Worm (Caenorhabditis elegans) whole organism, late embryonic: ENCODE results near the gene nasp-2.

Experiments used
- C38D4.7 ChIP-seq: fragments of 200-800 bp; sonication (Bioruptor generic); optimal IDR thresholded peaks from 2 replicates; lab custom pipeline; 2018; ENCODE audit warnings: mild to moderate bottlenecking, missing genetic modification characterization, moderate library complexity, missing compliant biosample characterization
- K09A11.1 ChIP-seq: sonication (generic microtip); optimal IDR thresholded peaks from 2 replicates; lab custom pipeline; 2017; ENCODE audit warnings: antibody characterized with exemption, mild to moderate bottlenecking, missing genetic modification characterization, missing compliant biosample characterization; ENCODE audit not compliant: insufficient read depth
- T23F11.4 ChIP-seq: fragments of 200-800 bp; sonication (Bioruptor generic); optimal IDR thresholded peaks from 2 replicates; lab custom pipeline; 2018; ENCODE audit warnings: mild to moderate bottlenecking, missing genetic modification characterization, missing compliant biosample characterization
- ahr-1 ChIP-seq: sonication (generic microtip); optimal IDR thresholded peaks from 2 replicates; lab custom pipeline; 2016; ENCODE audit warnings: missing genetic modification characterization, missing compliant biosample characterization
- ceh-14 ChIP-seq: sonication (generic microtip); optimal IDR thresholded peaks from 2 replicates; lab custom pipeline; 2016; ENCODE audit warnings: missing genotype, missing genetic modification characterization, missing compliant biosample characterization
- ceh-22 ChIP-seq: sonication (generic microtip); optimal IDR thresholded peaks from 2 replicates; lab custom pipeline; 2017; ENCODE audit warnings: missing biosample characterization, missing genetic modification characterization
- ceh-30 ChIP-seq: fragments of 150-350 bp; optimal IDR thresholded peaks from 2 replicates; lab custom pipeline; 2014; ENCODE audit warnings: missing biosample characterization, missing genetic modification characterization
- ceh-34 ChIP-seq: sonication (generic microtip); optimal IDR thresholded peaks from 2 replicates; lab custom pipeline; 2016; ENCODE audit warnings: mild to moderate bottlenecking, missing genetic modification characterization, missing compliant biosample characterization
- ceh-48 ChIP-seq: sonication (generic microtip); optimal IDR thresholded peaks from 2 replicates; lab custom pipeline; 2016; ENCODE audit warnings: missing genetic modification characterization, inconsistent platforms, missing compliant biosample characterization
- ceh-6 ChIP-seq: fragments of 200-800 bp; sonication (Bioruptor generic); optimal IDR thresholded peaks from 2 replicates; lab custom pipeline; 2018; ENCODE audit warnings: mild to moderate bottlenecking, missing genetic modification characterization, missing compliant biosample characterization
- che-1 ChIP-seq: sonication (generic microtip); optimal IDR thresholded peaks from 2 replicates; lab custom pipeline; 2016; ENCODE audit warnings: mild to moderate bottlenecking, missing genetic modification characterization, missing compliant biosample characterization
- elt-2 ChIP-seq: sonication (generic microtip); optimal IDR thresholded peaks from 2 replicates; lab custom pipeline; 2016; ENCODE audit warnings: missing genetic modification reagents, missing genetic modification characterization, missing compliant biosample characterization
- ets-4 ChIP-seq: sonication (generic microtip); optimal IDR thresholded peaks from 2 replicates; lab custom pipeline; 2016; ENCODE audit warnings: missing genetic modification characterization, missing compliant biosample characterization
- gmeb-2 ChIP-seq: sonication (generic microtip); optimal IDR thresholded peaks from 2 replicates; lab custom pipeline; 2016; ENCODE audit warnings: missing genetic modification characterization, inconsistent platforms, missing compliant biosample characterization
- lin-11 ChIP-seq: fragments of 200-800 bp; sonication (Bioruptor generic); optimal IDR thresholded peaks from 2 replicates; lab custom pipeline; 2018; ENCODE audit warnings: mild to moderate bottlenecking, missing genetic modification characterization, missing compliant biosample characterization
- madf-2 ChIP-seq: sonication (generic microtip); optimal IDR thresholded peaks from 2 replicates; lab custom pipeline; 2017; ENCODE audit warnings: missing genetic modification characterization, missing compliant biosample characterization
- mec-3 ChIP-seq: sonication (generic microtip); optimal IDR thresholded peaks from 2 replicates; lab custom pipeline; 2016; ENCODE audit warnings: borderline replicate concordance, missing genetic modification characterization, missing compliant biosample characterization
- nfya-1 ChIP-seq: sonication (generic microtip); optimal IDR thresholded peaks from 2 replicates; lab custom pipeline; 2017; ENCODE audit warnings: missing genetic modification characterization, mild to moderate bottlenecking, missing compliant biosample characterization, antibody characterized with exemption, moderate library complexity
- nhr-232 ChIP-seq: sonication (generic microtip); optimal IDR thresholded peaks from 2 replicates; lab custom pipeline; 2016; ENCODE audit warnings: missing genetic modification characterization, missing compliant biosample characterization
- pag-3 ChIP-seq: sonication (generic microtip); optimal IDR thresholded peaks from 2 replicates; lab custom pipeline; 2016; ENCODE audit warnings: missing compliant biosample characterization, missing genetic modification characterization, borderline replicate concordance
- pat-9 ChIP-seq: fragments of 200-800 bp; sonication (Bioruptor generic); optimal IDR thresholded peaks from 2 replicates; lab custom pipeline; 2018; ENCODE audit warnings: mild to moderate bottlenecking, missing genetic modification characterization, moderate library complexity, missing compliant biosample characterization
- pax-1 ChIP-seq: fragments of 150-350 bp; optimal IDR thresholded peaks from 2 replicates; lab custom pipeline; 2014; ENCODE audit warnings: missing biosample characterization, missing genetic modification characterization
- pha-2 ChIP-seq: sonication (generic microtip); optimal IDR thresholded peaks from 2 replicates; lab custom pipeline; 2017; ENCODE audit warnings: mild to moderate bottlenecking, missing genetic modification characterization, missing compliant biosample characterization
- pros-1 ChIP-seq: fragments of 150-350 bp; optimal IDR thresholded peaks from 2 replicates; lab custom pipeline; 2014; ENCODE audit warnings: missing biosample characterization, missing genetic modification reagents, missing genetic modification characterization
- sox-4 ChIP-seq: sonication (generic microtip); optimal IDR thresholded peaks from 2 replicates; lab custom pipeline; 2017; ENCODE audit warnings: mild to moderate bottlenecking, missing genetic modification characterization, inconsistent platforms, missing compliant biosample characterization
- syd-9 ChIP-seq: sonication (generic microtip); optimal IDR thresholded peaks from 2 replicates; lab custom pipeline; 2016; ENCODE audit warnings: mild to moderate bottlenecking, missing genetic modification characterization, moderate library complexity, missing compliant biosample characterization
- unc-86 ChIP-seq: sonication (generic microtip); optimal IDR thresholded peaks from 2 replicates; lab custom pipeline; 2016; ENCODE audit warnings: missing genetic modification characterization, missing compliant biosample characterization
- zip-5 ChIP-seq: sonication (generic microtip); optimal IDR thresholded peaks from 2 replicates; lab custom pipeline; 2016; ENCODE audit warnings: missing genetic modification characterization, missing compliant biosample characterization
- ztf-16 ChIP-seq: sonication (generic microtip); optimal IDR thresholded peaks from 2 replicates; lab custom pipeline; 2017; ENCODE audit warnings: missing genetic modification characterization, missing compliant biosample characterization

nasp-2 gene

DNA sequence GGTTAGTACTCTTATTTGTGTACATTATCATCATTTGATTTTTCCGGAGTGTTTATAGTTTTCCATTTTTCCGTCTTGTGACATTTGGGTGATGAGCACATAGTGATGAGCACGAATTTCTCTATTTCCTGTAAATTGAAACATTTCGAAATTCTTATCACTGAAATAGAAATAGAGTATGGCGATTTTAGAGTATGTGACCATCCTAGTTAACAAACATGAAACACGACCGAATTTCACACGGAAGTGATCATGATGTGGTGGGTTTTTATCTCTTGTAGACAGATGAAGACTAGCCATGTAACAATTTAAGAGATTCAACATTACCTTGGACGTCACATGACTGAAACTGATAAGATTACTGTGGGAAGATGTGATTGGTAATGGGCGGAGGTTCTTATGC, 42.8 kb downstream of the nasp-2 start:
- TF ChIP-seq elt-2 (tag; lab: Kevin White, UChicago) (peak; percentile 21), ceh-48 (tag; lab: Kevin White, UChicago) (no peak)

DNA sequence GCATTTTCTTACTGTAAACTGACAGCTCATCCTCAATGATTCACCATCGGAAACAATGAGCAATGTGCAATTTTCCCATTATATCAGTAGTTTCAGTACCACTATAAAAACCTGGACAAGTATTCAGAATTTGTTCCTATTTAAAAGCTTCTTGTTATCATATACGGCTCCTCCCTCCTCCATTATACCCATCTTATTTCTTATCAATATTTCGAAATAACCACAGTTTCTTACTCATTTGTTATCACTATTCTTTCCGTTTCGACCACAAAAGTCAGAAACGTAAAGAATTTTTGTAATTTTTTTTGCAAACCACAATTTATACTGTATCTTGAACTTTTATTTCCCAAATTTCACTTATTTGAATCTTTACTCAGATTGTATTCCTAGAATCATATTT, 44.0 kb downstream of the nasp-2 start:
- peak; percentile 34 for TF ChIP-seq elt-2 (tag; lab: Kevin White, UChicago)
- no peak for TF ChIP-seq pros-1

DNA sequence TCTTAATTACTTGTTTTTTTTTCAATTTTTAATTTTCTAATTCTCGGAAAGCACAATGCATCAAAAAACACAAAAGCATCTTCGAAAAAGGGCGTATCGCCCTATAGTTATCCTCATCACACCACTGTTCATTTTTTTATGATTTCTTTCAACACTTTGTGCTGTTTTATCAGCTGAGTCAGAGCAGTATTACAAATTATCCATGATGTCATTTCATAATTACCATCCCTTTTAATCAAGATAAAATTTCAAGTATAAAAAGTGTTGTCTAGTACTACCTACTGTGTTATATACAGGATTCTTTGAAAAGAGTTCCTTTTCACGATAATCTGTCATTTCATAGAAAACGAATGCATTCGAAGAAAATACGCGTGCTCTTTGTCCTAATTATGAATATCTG, 45.4 kb downstream of the nasp-2 start:
- no peak for TF ChIP-seq che-1
- TF ChIP-seq lin-11 (tag; lab: Kevin White, UChicago), result no peak
- no peak for TF ChIP-seq pat-9
- no peak for TF ChIP-seq pax-1
- no peak for TF ChIP-seq ets-4 (tag; lab: Kevin White, UChicago)
- TF ChIP-seq C38D4.7, result no peak

DNA sequence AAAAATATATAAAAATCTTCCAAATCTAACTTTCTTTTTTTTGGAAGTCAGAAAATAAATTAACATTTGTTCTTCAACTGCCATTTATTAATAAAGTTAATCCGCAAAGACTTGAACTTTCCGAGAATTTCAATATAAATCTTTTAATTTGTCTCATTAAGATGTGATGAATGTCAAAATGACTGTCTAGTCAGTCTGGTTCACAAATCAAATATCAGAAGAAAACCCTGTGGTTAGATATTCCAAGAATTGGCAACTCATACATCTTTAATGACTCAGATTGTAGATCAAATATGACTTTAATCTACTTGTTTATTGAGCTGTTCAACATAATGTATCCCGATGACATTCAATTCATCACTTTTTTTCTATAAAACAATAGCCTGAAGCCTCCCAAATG, 46.4 kb downstream of the nasp-2 start:
- TF ChIP-seq pha-2 (tag; lab: Kevin White, UChicago) (no peak), mec-3 (no peak), ceh-14 (tag; lab: Kevin White, UChicago) (no peak), K09A11.1 (no peak), C38D4.7 (no peak), nfya-1 (no peak), elt-2 (tag; lab: Kevin White, UChicago) (no peak), zip-5 (tag; lab: Kevin White, UChicago) (no peak), ztf-16 (tag; lab: Kevin White, UChicago) (no peak), ceh-6 (GFP tag; lab: Kevin White, UChicago) (no peak), madf-2 (tag; lab: Kevin White, UChicago) (no peak), che-1 (no peak), sox-4 (tag; lab: Kevin White, UChicago) (no peak), ceh-22 (tag; lab: Kevin White, UChicago) (no peak)

DNA sequence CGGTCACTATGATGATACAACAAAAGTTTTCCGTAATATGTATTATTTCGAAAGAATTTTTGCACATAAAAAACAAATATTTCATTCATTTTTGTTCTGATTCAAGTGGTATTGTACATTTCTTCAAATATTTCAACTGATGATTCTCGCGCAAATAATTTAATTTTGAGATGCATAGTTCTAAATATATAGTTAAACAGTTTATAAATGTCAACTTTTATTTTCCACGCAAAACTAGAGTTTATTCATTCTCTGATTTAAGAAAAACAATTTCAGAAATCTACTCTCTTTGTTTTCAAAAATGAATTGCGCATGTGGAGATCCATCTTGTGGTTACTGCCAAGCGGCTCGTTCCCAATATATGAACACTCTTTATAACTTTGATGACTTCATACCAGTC, 47.8 kb downstream of the nasp-2 start, which contains the start of gene zip-5:
zip-5 (plus strand) TSS at position 301 of the 400 bp plus-strand sequence.
- no peak for TF ChIP-seq T23F11.4 (GFP tag; lab: Kevin White, UChicago)
- no peak for TF ChIP-seq pros-1
- TF ChIP-seq ceh-30 (tag; lab: Kevin White, UChicago), result no peak
- no peak for TF ChIP-seq unc-86 (tag; lab: Kevin White, UChicago)
- no peak for TF ChIP-seq ceh-48 (tag; lab: Kevin White, UChicago)
- TF ChIP-seq syd-9 (tag; lab: Kevin White, UChicago), result no peak
- TF ChIP-seq pag-3 (tag; lab: Kevin White, UChicago), result no peak
- no peak for TF ChIP-seq ceh-34 (tag; lab: Kevin White, UChicago)
- no peak for TF ChIP-seq mec-3
- TF ChIP-seq ceh-22 (tag; lab: Kevin White, UChicago), result no peak
- no peak for TF ChIP-seq ahr-1
- no peak for TF ChIP-seq elt-2 (tag; lab: Kevin White, UChicago)

DNA sequence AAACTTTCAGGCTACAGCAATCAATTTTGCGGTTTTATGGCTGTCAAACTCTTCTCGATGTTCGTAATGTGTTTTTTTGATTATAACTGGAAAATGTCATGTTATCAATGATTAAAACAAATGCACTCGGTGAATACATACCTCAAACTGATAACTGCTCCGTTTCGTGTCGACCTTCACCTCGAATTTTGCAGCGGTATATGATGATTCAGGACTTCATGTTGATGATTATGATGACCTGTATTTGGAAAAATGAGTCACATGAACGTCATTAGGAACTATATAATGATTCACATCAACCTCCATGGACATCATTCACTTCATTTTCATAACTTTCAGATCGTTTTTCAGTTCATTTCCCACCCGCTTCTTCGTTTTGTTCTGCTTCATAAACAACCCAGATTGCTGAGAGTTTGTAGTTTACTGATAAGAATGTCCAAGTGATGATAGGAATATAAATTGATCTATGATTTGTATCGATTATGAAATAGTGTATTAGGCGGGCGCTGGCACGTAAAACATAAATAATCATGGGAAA, 49.2 kb downstream of the nasp-2 start:
- TF ChIP-seq nhr-232 (tag; lab: Kevin White, UChicago), result no peak
- no peak for TF ChIP-seq gmeb-2
- no peak for TF ChIP-seq sox-4 (tag; lab: Kevin White, UChicago)
- peak; percentile 68 for TF ChIP-seq elt-2 (tag; lab: Kevin White, UChicago)
- TF ChIP-seq, all 69 proteins: peak for 1
